Worm (Caenorhabditis elegans): Measurements from ENCODE around the gene kbp-3.

Gene kbp-3

ce11 chrII:14365182-14365751 is 24.6 kb downstream of the kbp-3 start, which contains the start of gene imb-2 (continued):
- TF ChIP-seq pha-4 (GFP tag; IDR thresholded peaks at IDR 0.05), result no peak
- TF ChIP-seq pha-4 (tag; optimal IDR thresholded peaks at IDR 0.05), result no peak
- TF ChIP-seq lsy-2 (tag; optimal IDR thresholded peaks at IDR 0.05), result peak in 1 of 2 experiments; percentile 91
- TF ChIP-seq mes-2 (tag; optimal IDR thresholded peaks at IDR 0.05; ENCODE audit: poor library complexity, severe bottlenecking), result peak; percentile 70
- TF ChIP-seq nhr-77 (tag; optimal IDR thresholded peaks at IDR 0.05), result peak; percentile 85
- TF ChIP-seq tag-97 (GFP tag; IDR thresholded peaks at IDR 0.05), result no peak
- peak; percentile 66 for TF ChIP-seq hlh-30 (tag; optimal IDR thresholded peaks at IDR 0.05; ENCODE audit: insufficient read depth)
- TF ChIP-seq daf-16 (GFP tag; optimal IDR thresholded peaks at IDR 0.05), result no peak
- peak; percentile 48 for TF ChIP-seq daf-16 (tag; optimal IDR thresholded peaks at IDR 0.05)
- peak; percentile 50 for TF ChIP-seq nhr-6 (tag; optimal IDR thresholded peaks at IDR 0.05)

ce11 chrII:14361719-14362118 is 28.2 kb downstream of the kbp-3 start, which contains the start of gene tebp-1:
Gene tebp-1 (plus strand): TSS chrII:14362019.
- no peak for TF ChIP-seq duxl-1 (tag; optimal IDR thresholded peaks at IDR 0.05; ENCODE audit: poor library complexity)
- TF ChIP-seq ztf-7 (tag; optimal IDR thresholded peaks at IDR 0.05), result no peak
- TF ChIP-seq attf-4 (tag; optimal IDR thresholded peaks at IDR 0.05), result no peak
- TF ChIP-seq ZK337.2 (GFP tag; IDR thresholded peaks at IDR 0.05), result no peak
- no peak for TF ChIP-seq F44E2.7 (GFP tag; IDR thresholded peaks at IDR 0.05)
- TF ChIP-seq ceh-82 (tag; optimal IDR thresholded peaks at IDR 0.05), result no peak
- no peak for TF ChIP-seq dmd-8 (GFP tag; IDR thresholded peaks at IDR 0.05)
- TF ChIP-seq arid-1 (GFP tag; conservative IDR thresholded peaks at IDR 0.05), result no peak
- no peak for TF ChIP-seq dmd-6 (GFP tag; IDR thresholded peaks at IDR 0.05)
- TF ChIP-seq spr-3 (GFP tag; optimal IDR thresholded peaks at IDR 0.05), result no peak
- no peak for TF ChIP-seq nhr-76 (tag; optimal IDR thresholded peaks at IDR 0.05)
- no peak for TF ChIP-seq Y75B8A.6 (GFP tag; IDR thresholded peaks at IDR 0.05)
- TF ChIP-seq ceh-28 (tag; optimal IDR thresholded peaks at IDR 0.05), result no peak
- no peak for TF ChIP-seq egl-43 (GFP tag; IDR thresholded peaks at IDR 0.05)
- TF ChIP-seq aha-1 (tag), result no peak
- TF ChIP-seq madf-9 (GFP tag; conservative IDR thresholded peaks at IDR 0.05), result no peak
- TF ChIP-seq fos-1 (tag; optimal IDR thresholded peaks at IDR 0.05), result no peak
- no peak for TF ChIP-seq hmg-1.1 (GFP tag; IDR thresholded peaks at IDR 0.05)
- TF ChIP-seq ama-1 (optimal IDR thresholded peaks at IDR 0.05), result no peak
- TF ChIP-seq lin-38 (GFP tag; IDR thresholded peaks at IDR 0.05), result no peak

- TF ChIP-seq nhr-42 (GFP tag; IDR thresholded peaks at IDR 0.05) (0 out of 2 replicates have a peak, but pooled peaks have one; percentile 4), egl-43 (GFP tag; IDR thresholded peaks at IDR 0.05) (0 out of 2 replicates have a peak, but pooled peaks have one; percentile 27), Y75B8A.6 (GFP tag; IDR thresholded peaks at IDR 0.05) (no peak), D1046.2 (GFP tag; IDR thresholded peaks at IDR 0.05) (0 out of 2 replicates have a peak, but pooled peaks have one; percentile 33), set-16 (GFP tag; IDR thresholded peaks at IDR 0.05) (peak; percentile 53; the same call in 1 of the 2 replicates)
Measured at ce11 chrII:14360675-14361074, 29.2 kb downstream of the kbp-3 start.

ce11 chrII:14359007-14359406 is 30.9 kb downstream of the kbp-3 start:
- TF ChIP-seq dmd-6 (GFP tag; IDR thresholded peaks at IDR 0.05), result no peak
- no peak for TF ChIP-seq nhr-48 (tag; optimal IDR thresholded peaks at IDR 0.05)
- TF ChIP-seq unc-62 (GFP tag; optimal IDR thresholded peaks at IDR 0.05 in 1 of 2), result peak in 1 of 2 experiments; percentile 77
- no peak for TF ChIP-seq unc-62 (tag; optimal IDR thresholded peaks at IDR 0.05)
- TF ChIP-seq duxl-1 (tag; optimal IDR thresholded peaks at IDR 0.05; ENCODE audit: poor library complexity), result no peak
- TF ChIP-seq D1046.2 (GFP tag; IDR thresholded peaks at IDR 0.05), result no peak
- peak; percentile 83 for TF ChIP-seq aha-1 (tag)
- no peak for TF ChIP-seq nhr-237 (tag; optimal IDR thresholded peaks at IDR 0.05)
- no peak for TF ChIP-seq lin-13 (GFP tag; optimal IDR thresholded peaks at IDR 0.05)
- TF ChIP-seq F10B5.3 (tag; optimal IDR thresholded peaks at IDR 0.05), result no peak

Data from whole organism, L4 larva.